Fruit fly (Drosophila melanogaster) Kc167 (cell line): ENCODE results near the gene Sfxn2.

Experiments
- Myc ChIP-seq: fragments of >200 bp; optimal IDR thresholded peaks from 2 replicates; lab custom pipeline; 2017; ENCODE audit warnings: missing external identifiers
- Sin3A ChIP-seq: fragments of >200 bp; optimal IDR thresholded peaks from 2 replicates; lab custom pipeline; 2018; ENCODE audit warnings: missing external identifiers
- h ChIP-seq: fragments of >200 bp; optimal IDR thresholded peaks from 3 replicates; lab custom pipeline; 2018; ENCODE audit warnings: missing external identifiers
- insv ChIP-seq: fragments of >200 bp; optimal IDR thresholded peaks from 3 replicates; lab custom pipeline; 2018; ENCODE audit warnings: missing external identifiers
- psq ChIP-seq: fragments of >200 bp; optimal IDR thresholded peaks from 2 replicates; lab custom pipeline; 2017; ENCODE audit warnings: missing external identifiers
- ttk ChIP-seq: sonication (Bioruptor generic); optimal IDR thresholded peaks from 2 replicates; lab custom pipeline; 2017; ENCODE audit warnings: missing external identifiers

DNA sequence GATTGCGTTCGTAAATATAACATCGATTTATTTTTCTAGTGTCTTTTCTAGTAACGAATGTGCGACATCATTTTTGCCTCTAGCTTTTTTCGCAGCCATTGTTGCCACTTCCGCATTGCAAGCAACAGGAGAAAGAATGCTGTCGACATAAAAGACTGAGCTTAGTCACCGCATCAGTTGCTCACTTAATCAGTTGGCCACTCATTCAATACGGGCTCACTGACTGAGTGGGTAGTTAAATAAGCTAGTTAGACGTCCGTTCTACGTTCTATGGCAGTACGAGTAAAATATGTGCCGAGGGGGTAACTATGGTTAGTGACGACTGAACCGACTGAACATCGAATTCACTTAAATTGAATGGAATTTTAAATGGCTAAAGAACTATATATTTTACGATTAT, 13.0 kb downstream of the Sfxn2 start:
- no peak for TF ChIP-seq ttk (lab: Kevin White, UChicago)
- no peak for TF ChIP-seq h (lab: Kevin White, UChicago)
- no peak for TF ChIP-seq insv
- TF ChIP-seq Myc (lab: Kevin White, UChicago): no peak
- no peak for TF ChIP-seq psq (lab: Kevin White, UChicago)
- TF ChIP-seq Sin3A (lab: Kevin White, UChicago): no peak
